Worm (Caenorhabditis elegans) whole organism, L4 larva: ENCODE measurements around the gene ech-6.

Source experiments
- F37D6.2 ChIP-seq: sonication (generic microtip); optimal IDR thresholded peaks from 2 replicates; lab custom pipeline; 2016; ENCODE audit warnings: mild to moderate bottlenecking, missing genetic modification characterization, missing compliant biosample characterization
- F49E8.2 ChIP-seq: sonication (generic microtip); optimal IDR thresholded peaks from 2 replicates; lab custom pipeline; 2016; ENCODE audit warnings: missing compliant biosample characterization, mild to moderate bottlenecking, missing genetic modification characterization, borderline replicate concordance
- Y105C5A.15 ChIP-seq: fragments of 200-800 bp; sonication (Bioruptor generic); IDR thresholded peaks from 2 replicates; pipeline ENCODE4 v1.3.6; 2022; ENCODE audit warnings: missing genetic modification characterization, missing compliant biosample characterization
- Y48G9A.11 ChIP-seq: fragments of 200-800 bp; sonication (Bioruptor generic); IDR thresholded peaks from 2 replicates; pipeline ENCODE4 v1.3.6; 2022; ENCODE audit warnings: missing genetic modification reagents, missing genetic modification characterization, missing compliant biosample characterization
- aha-1 ChIP-seq: fragments of 150-350 bp; peaks from one replicate; lab custom pipeline; 2014; ENCODE audit warnings: missing biosample characterization, missing genetic modification characterization
- aly-2 ChIP-seq: sonication (generic microtip); optimal IDR thresholded peaks from 2 replicates; lab custom pipeline; 2018; ENCODE audit warnings: missing biosample characterization, missing genetic modification characterization
- ceh-28 ChIP-seq: fragments of 150-350 bp; optimal IDR thresholded peaks from 2 replicates; lab custom pipeline; 2014; ENCODE audit warnings: missing biosample characterization, missing genetic modification reagents, missing genetic modification characterization
- ceh-62 ChIP-seq: sonication (generic microtip); optimal IDR thresholded peaks from 2 replicates; lab custom pipeline; 2017; ENCODE audit warnings: missing biosample characterization, missing genetic modification characterization
- ceh-82 ChIP-seq: sonication (generic microtip); optimal IDR thresholded peaks from 2 replicates; lab custom pipeline; 2017; ENCODE audit warnings: missing biosample characterization, missing genetic modification characterization
- ctbp-1 ChIP-seq: fragments of 200-800 bp; sonication (Bioruptor generic); IDR thresholded peaks from 2 replicates; pipeline ENCODE4 v1.3.6; 2022; ENCODE audit warnings: missing genetic modification reagents, missing genetic modification characterization, missing compliant biosample characterization
- dpl-1 ChIP-seq: fragments of 150-350 bp; optimal IDR thresholded peaks from 2 replicates; lab custom pipeline; 2014; ENCODE audit warnings: missing biosample characterization, missing genetic modification reagents, missing genetic modification characterization
- duxl-1 ChIP-seq: sonication (generic microtip); optimal IDR thresholded peaks from 2 replicates; lab custom pipeline; 2016; ENCODE audit warnings: mild to moderate bottlenecking, missing genetic modification characterization, moderate library complexity, missing compliant biosample characterization; ENCODE audit not compliant: poor library complexity
- egl-43 ChIP-seq: fragments of 200-800 bp; sonication (Bioruptor generic); IDR thresholded peaks from 2 replicates; pipeline ENCODE4 v1.3.6; 2022; ENCODE audit warnings: missing genetic modification reagents, missing genetic modification characterization, missing compliant biosample characterization
- fkh-10 ChIP-seq: fragments of 150-350 bp; optimal IDR thresholded peaks from 2 replicates; lab custom pipeline; 2014; ENCODE audit warnings: missing biosample characterization, missing genetic modification reagents, missing genetic modification characterization
- hmg-1.1 ChIP-seq: fragments of 200-800 bp; sonication (Bioruptor generic); IDR thresholded peaks from 2 replicates; pipeline ENCODE4 v1.3.6; 2022; ENCODE audit warnings: missing genetic modification reagents, missing genetic modification characterization, missing compliant biosample characterization
- lim-7 ChIP-seq: fragments of 200-800 bp; sonication (Bioruptor generic); IDR thresholded peaks from 2 replicates; pipeline ENCODE4 v1.3.6; 2022; ENCODE audit warnings: missing genetic modification characterization, missing compliant biosample characterization
- lin-1 ChIP-seq: fragments of 200-800 bp; sonication (Bioruptor generic); IDR thresholded peaks from 2 replicates; pipeline ENCODE4 v1.3.6; 2022; ENCODE audit warnings: missing genetic modification reagents, missing genetic modification characterization, missing compliant biosample characterization
- lin-15B ChIP-seq: fragments of 150-350 bp; sonication (generic microtip); optimal IDR thresholded peaks from 3 replicates; lab custom pipeline; 2014; ENCODE audit warnings: missing biosample characterization, missing genetic modification characterization
- lin-29 ChIP-seq: fragments of 200-800 bp; sonication (Bioruptor generic); IDR thresholded peaks from 2 replicates; pipeline ENCODE4 v1.3.6; 2022; ENCODE audit warnings: missing genetic modification reagents, missing genetic modification characterization, missing compliant biosample characterization
- mdl-1 ChIP-seq, 2 experiments: fragments of 150-350 bp in 1 of 2; sonication (generic microtip) in 1 of 2; optimal IDR thresholded peaks; 2 replicates each; lab custom pipeline; 2014 to 2017; ENCODE audit warnings: missing biosample characterization in 2 of 2, missing genetic modification characterization in 2 of 2
- mdt-29 ChIP-seq: fragments of 200-800 bp; sonication (Bioruptor generic); IDR thresholded peaks from 2 replicates; pipeline ENCODE4 v1.3.6; 2022; ENCODE audit warnings: missing genetic modification reagents, missing genetic modification characterization, missing compliant biosample characterization
- mes-2 ChIP-seq: sonication (generic microtip); optimal IDR thresholded peaks from 2 replicates; lab custom pipeline; 2016; ENCODE audit warnings: missing genotype, mild to moderate bottlenecking, missing genetic modification characterization, missing compliant biosample characterization; ENCODE audit not compliant: poor library complexity, severe bottlenecking
- nhr-10 ChIP-seq: fragments of 150-350 bp; optimal IDR thresholded peaks from 2 replicates; lab custom pipeline; 2014; ENCODE audit warnings: missing biosample characterization, missing genetic modification characterization
- nhr-11 ChIP-seq: fragments of 150-350 bp; optimal IDR thresholded peaks from 2 replicates; lab custom pipeline; 2014; ENCODE audit warnings: missing biosample characterization, missing genetic modification characterization
- nhr-25 ChIP-seq: sonication (generic microtip); optimal IDR thresholded peaks from 2 replicates; lab custom pipeline; 2017; ENCODE audit warnings: missing genetic modification characterization, mild to moderate bottlenecking, missing compliant biosample characterization, antibody characterized with exemption, moderate library complexity, borderline replicate concordance; ENCODE audit not compliant: insufficient read depth
- nhr-48 ChIP-seq: sonication (generic microtip); optimal IDR thresholded peaks from 2 replicates; lab custom pipeline; 2016; ENCODE audit warnings: mild to moderate bottlenecking, missing genetic modification characterization, missing compliant biosample characterization
- pha-4 ChIP-seq, 2 experiments: fragments of 150-350 bp in 1 of 2; fragments of 200-800 bp in 1 of 2; sonication (Bioruptor generic) in 1 of 2; IDR thresholded peaks in 1 of 2; optimal IDR thresholded peaks in 1 of 2; 2 replicates each; pipeline versions ENCODE4 v1.3.6 to Lab custom; 2014 to 2022; ENCODE audit warnings: missing genetic modification characterization in 2 of 2, missing genetic modification reagents in 2 of 2, missing biosample characterization in 1 of 2, missing compliant biosample characterization in 1 of 2
- php-3 ChIP-seq: fragments of 200-800 bp; sonication (Bioruptor generic); IDR thresholded peaks from 2 replicates; pipeline ENCODE4 v1.3.6; 2022; ENCODE audit warnings: missing genetic modification reagents, missing genetic modification characterization, missing compliant biosample characterization
- pqm-1 ChIP-seq: sonication (generic microtip); optimal IDR thresholded peaks from 2 replicates; lab custom pipeline; 2017; ENCODE audit warnings: missing biosample characterization, missing genetic modification characterization
- set-16 ChIP-seq: fragments of 200-800 bp; sonication (Bioruptor generic); IDR thresholded peaks from 2 replicates; pipeline ENCODE4 v1.3.6; 2022; ENCODE audit warnings: missing genetic modification reagents, missing genetic modification characterization, missing compliant biosample characterization
- skn-1 ChIP-seq: fragments of 150-350 bp; optimal IDR thresholded peaks from 2 replicates; lab custom pipeline; 2014; ENCODE audit warnings: missing biosample characterization, missing genetic modification characterization
- unc-39 ChIP-seq: sonication (generic microtip); optimal IDR thresholded peaks from 2 replicates; lab custom pipeline; 2017; ENCODE audit warnings: missing biosample characterization, missing genetic modification characterization
- unc-62 ChIP-seq, 3 experiments: fragments of 150-350 bp in 1 of 3; sonication (generic microtip); optimal IDR thresholded peaks in 2 of 3; peaks in 1 of 3; 1 replicate in 1 of 3; 2 replicates in 2 of 3; lab custom pipeline; 2014 to 2017; ENCODE audit warnings: missing biosample characterization in 3 of 3, missing genetic modification characterization in 3 of 3, missing genetic modification reagents in 3 of 3, missing genotype in 1 of 3
- vab-7 ChIP-seq: fragments of 200-800 bp; sonication (Bioruptor generic); IDR thresholded peaks from 2 replicates; pipeline ENCODE4 v1.3.6; 2022; ENCODE audit warnings: missing genetic modification reagents, missing genetic modification characterization, missing compliant biosample characterization
- zfp-3 ChIP-seq: fragments of 200-800 bp; sonication (Bioruptor generic); conservative IDR thresholded peaks from 2 replicates; pipeline ENCODE4 v1.3.6; 2022; ENCODE audit warnings: missing genetic modification reagents, missing genetic modification characterization, missing compliant biosample characterization
- zip-11 ChIP-seq: fragments of 200-800 bp; sonication (Bioruptor generic); IDR thresholded peaks from 2 replicates; pipeline ENCODE4 v1.3.6; 2022; ENCODE audit warnings: missing genetic modification characterization, missing compliant biosample characterization
- ztf-7 ChIP-seq: fragments of 150-350 bp; optimal IDR thresholded peaks from 2 replicates; lab custom pipeline; 2014; ENCODE audit warnings: missing biosample characterization, missing genetic modification characterization

ech-6 gene

ce11 chrIII:9765465-9765900, 12.8 kb upstream of the ech-6 start (continued):
- no peak for TF ChIP-seq lin-15B
- TF ChIP-seq unc-39 (tag; lab: Kevin White, UChicago) = peak; percentile 37
- no peak for TF ChIP-seq ceh-62 (tag; lab: Kevin White, UChicago)
- peak; percentile 98 for TF ChIP-seq egl-43 (GFP tag; lab: Robert Waterston, UW)
- peak; percentile 91 for TF ChIP-seq set-16 (GFP tag; lab: Robert Waterston, UW)
- TF ChIP-seq nhr-25 = peak; percentile 98

- TF ChIP-seq ceh-82 (no peak), F49E8.2 (no peak), F37D6.2 (tag; lab: Kevin White, UChicago) (no peak), lin-29 (GFP tag; lab: Robert Waterston, UW) (no peak), nhr-11 (no peak), ceh-28 (tag; lab: Kevin White, UChicago) (no peak), Y105C5A.15 (GFP tag; lab: Robert Waterston, UW) (no peak), hmg-1.1 (GFP tag; lab: Robert Waterston, UW) (0 out of 2 replicates have a peak, but pooled peaks have one; percentile 18), php-3 (GFP tag; lab: Robert Waterston, UW) (no peak), nhr-48 (tag; lab: Kevin White, UChicago) (no peak), mdl-1 (tag; optimal IDR thresholded peaks at IDR 0.05; lab: Kevin White, UChicago) (no peak), aha-1 (tag; lab: Kevin White, UChicago) (no peak), Y48G9A.11 (GFP tag; lab: Robert Waterston, UW) (no peak), set-16 (GFP tag; lab: Robert Waterston, UW) (peak; percentile 62; the same call in 1 of the 2 replicates), unc-62 (GFP tag; optimal IDR thresholded peaks at IDR 0.05 in 1 of 2; lab: Kevin White, UChicago) (peak in 1 of 2 experiments; percentile 68), unc-62 (tag; optimal IDR thresholded peaks at IDR 0.05; lab: Kevin White, UChicago) (no peak), pha-4 (GFP tag; IDR thresholded peaks at IDR 0.05; lab: Robert Waterston, UW) (no peak), pha-4 (tag; optimal IDR thresholded peaks at IDR 0.05; lab: Kevin White, UChicago) (no peak), egl-43 (GFP tag; lab: Robert Waterston, UW) (peak; percentile 53), pqm-1 (tag; lab: Kevin White, UChicago) (no peak), mdt-29 (GFP tag; lab: Robert Waterston, UW) (peak; percentile 15; the same call in 1 of the 2 replicates), dpl-1 (GFP tag; lab: Kevin White, UChicago) (no peak), vab-7 (no peak), ctbp-1 (GFP tag; lab: Robert Waterston, UW) (0 out of 2 replicates have a peak, but pooled peaks have one; percentile 7), zfp-3 (no peak), skn-1 (tag; lab: Kevin White, UChicago) (no peak), nhr-10 (tag; lab: Kevin White, UChicago) (no peak), lin-1 (GFP tag; lab: Robert Waterston, UW) (no peak)
Measured at ce11 chrIII:9764718-9765117, 12.0 kb upstream of the ech-6 start.

DNA sequence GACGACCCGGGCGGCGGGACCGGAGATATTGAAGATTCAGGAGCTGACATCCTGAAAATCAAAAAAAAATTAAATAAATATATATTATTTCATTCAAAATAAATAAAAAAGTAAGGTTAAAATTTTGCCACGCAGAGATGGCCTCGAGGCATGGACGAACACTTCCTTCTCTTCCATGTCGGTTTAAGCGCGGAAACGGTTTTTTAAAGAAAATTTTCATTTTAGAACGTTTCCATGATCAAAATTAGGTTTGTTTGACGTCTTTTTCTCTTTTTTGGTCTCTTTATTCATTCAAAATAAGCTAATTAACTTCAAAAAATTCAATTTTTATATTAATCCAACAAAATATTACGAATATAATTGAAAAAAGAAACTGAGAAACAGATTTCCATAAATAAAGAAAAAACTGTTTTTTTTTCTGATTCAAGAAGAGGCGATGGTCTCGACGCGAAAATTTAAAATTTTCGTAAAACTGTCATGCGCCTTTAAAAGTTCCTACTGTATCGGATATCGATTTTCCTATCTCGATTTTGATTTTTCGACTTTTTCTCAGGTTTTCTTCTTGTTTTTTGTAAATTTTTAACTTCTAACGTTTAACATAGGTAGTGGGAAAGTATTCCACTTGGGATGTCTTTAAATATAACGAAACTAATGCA, 9.5 kb upstream of the ech-6 start, which contains the start of gene gcc-2:
gcc-2 (minus strand) TSS at position 51 of the 656 bp plus-strand sequence.
- TF ChIP-seq duxl-1 (tag; lab: Kevin White, UChicago) (no peak), mes-2 (peak; percentile 9), aha-1 (tag; lab: Kevin White, UChicago) (peak; percentile 13), ztf-7 (no peak)
- TF ChIP-seq, all 104 proteins: peak for 2

ce11 chrIII:9760184-9760583, 7.5 kb upstream of the ech-6 start:
- TF ChIP-seq aha-1 (tag; lab: Kevin White, UChicago) (peak; percentile 22), fkh-10 (GFP tag; lab: Kevin White, UChicago) (no peak), lin-15B (no peak), aly-2 (no peak), zip-11 (GFP tag; lab: Robert Waterston, UW) (no peak), egl-43 (GFP tag; lab: Robert Waterston, UW) (no peak), lim-7 (GFP tag; lab: Robert Waterston, UW) (no peak), dpl-1 (GFP tag; lab: Kevin White, UChicago) (no peak)
